Fruit fly (Drosophila melanogaster) whole organism, prepupa: ENCODE measurements around the gene CG13894.

ENCODE experiments used
- CG10631 ChIP-seq: fragments of 200-800 bp; sonication (Bioruptor generic); optimal IDR thresholded peaks from 2 replicates; lab custom pipeline; 2016; ENCODE audit warnings: missing biosample characterization, missing genetic modification characterization
- CG11294 ChIP-seq: fragments of 200-800 bp; sonication (Bioruptor generic); IDR thresholded peaks from 2 replicates; pipeline ENCODE4 v1.3.6; 2022; ENCODE audit warnings: missing biosample characterization, missing genetic modification characterization
- CG11762 ChIP-seq: fragments of 200-800 bp; sonication (Bioruptor generic); optimal IDR thresholded peaks from 3 replicates; lab custom pipeline; 2016; ENCODE audit warnings: missing biosample characterization, missing genetic modification characterization; ENCODE audit not compliant: insufficient read depth
- CG11902 ChIP-seq: fragments of 200-800 bp; sonication (Bioruptor generic); optimal IDR thresholded peaks from 3 replicates; lab custom pipeline; 2016; ENCODE audit warnings: missing biosample characterization, missing genetic modification characterization
- CG15336 ChIP-seq: fragments of 200-800 bp; sonication (Bioruptor generic); IDR thresholded peaks from 2 replicates; pipeline ENCODE4 v1.3.6; 2022; ENCODE audit warnings: missing biosample characterization, missing genetic modification characterization
- CG1621 ChIP-seq: fragments of 200-800 bp; sonication (Bioruptor generic); optimal IDR thresholded peaks from 3 replicates; lab custom pipeline; 2018; ENCODE audit warnings: missing biosample characterization, mild to moderate bottlenecking, missing genetic modification characterization
- CG16779 ChIP-seq: fragments of 200-800 bp; sonication (Bioruptor generic); optimal IDR thresholded peaks from 3 replicates; lab custom pipeline; 2017; ENCODE audit warnings: missing biosample characterization, mild to moderate bottlenecking, missing genetic modification characterization
- CG3032 ChIP-seq: fragments of 200-800 bp; optimal IDR thresholded peaks from 2 replicates; lab custom pipeline; 2019; ENCODE audit warnings: missing biosample characterization, mild to moderate bottlenecking, missing genetic modification characterization, moderate library complexity
- CG31627 ChIP-seq: fragments of 200-800 bp; sonication (Bioruptor generic); optimal IDR thresholded peaks from 3 replicates; lab custom pipeline; 2016; ENCODE audit warnings: missing biosample characterization, missing genetic modification characterization
- CG34406 ChIP-seq: fragments of 200-800 bp; sonication (Bioruptor generic); optimal IDR thresholded peaks from 3 replicates; lab custom pipeline; 2016; ENCODE audit warnings: missing biosample characterization, missing genetic modification characterization
- CG3919 ChIP-seq: fragments of 200-800 bp; sonication (Bioruptor generic); optimal IDR thresholded peaks from 3 replicates; lab custom pipeline; 2016; ENCODE audit warnings: missing biosample characterization, missing genetic modification characterization
- CG4318 ChIP-seq: fragments of 200-800 bp; sonication (Bioruptor generic); optimal IDR thresholded peaks from 3 replicates; lab custom pipeline; 2017; ENCODE audit warnings: missing biosample characterization, mild to moderate bottlenecking, missing genetic modification characterization
- CG6276 ChIP-seq: fragments of 200-800 bp; sonication (Bioruptor generic); optimal IDR thresholded peaks from 2 replicates; lab custom pipeline; 2017; ENCODE audit warnings: missing biosample characterization, mild to moderate bottlenecking, missing genetic modification characterization
- CG6792 ChIP-seq: fragments of 200-800 bp; sonication (Bioruptor generic); optimal IDR thresholded peaks from 3 replicates; lab custom pipeline; 2016; ENCODE audit warnings: missing biosample characterization, missing genetic modification characterization
- CG6808 ChIP-seq: fragments of 200-800 bp; sonication (Bioruptor generic); optimal IDR thresholded peaks from 3 replicates; lab custom pipeline; 2017; ENCODE audit warnings: missing biosample characterization, missing genetic modification characterization, mild to moderate bottlenecking, moderate library complexity, missing genetic modification reagents
- CG6854 ChIP-seq: fragments of 200-800 bp; sonication (Bioruptor generic); optimal IDR thresholded peaks from 2 replicates; lab custom pipeline; 2017; ENCODE audit warnings: missing biosample characterization, mild to moderate bottlenecking, missing genetic modification characterization
- CG7368 ChIP-seq: fragments of 200-800 bp; sonication (Bioruptor generic); optimal IDR thresholded peaks from 3 replicates; lab custom pipeline; 2016; ENCODE audit warnings: missing biosample characterization, missing genetic modification characterization
- CG8119 ChIP-seq: fragments of 200-800 bp; sonication (Bioruptor generic); IDR thresholded peaks from 3 replicates; pipeline ENCODE4 v1.3.6; 2022; ENCODE audit warnings: missing biosample characterization, missing genetic modification characterization
- CG8319 ChIP-seq: fragments of 200-800 bp; sonication (Bioruptor generic); optimal IDR thresholded peaks from 3 replicates; lab custom pipeline; 2016; ENCODE audit warnings: missing biosample characterization, missing genetic modification characterization
- CG8632 ChIP-seq: fragments of 200-800 bp; sonication (Bioruptor generic); optimal IDR thresholded peaks from 3 replicates; lab custom pipeline; 2016; ENCODE audit warnings: missing biosample characterization, missing genetic modification characterization
- CG9139 ChIP-seq: fragments of 200-800 bp; sonication (Bioruptor generic); optimal IDR thresholded peaks from 3 replicates; lab custom pipeline; 2017; ENCODE audit warnings: missing biosample characterization, mild to moderate bottlenecking, missing genetic modification characterization
- Eip75B ChIP-seq: fragments of 200-800 bp; sonication (Bioruptor generic); optimal IDR thresholded peaks from 3 replicates; lab custom pipeline; 2016; ENCODE audit warnings: missing biosample characterization, missing genetic modification characterization
- Eip78C ChIP-seq: fragments of 200-800 bp; sonication (Bioruptor generic); peaks from one replicate; lab custom pipeline; 2016; ENCODE audit warnings: missing biosample characterization, missing genetic modification characterization
- Eip93F ChIP-seq: fragments of 200-800 bp; sonication (Bioruptor generic); optimal IDR thresholded peaks from 2 replicates; lab custom pipeline; 2016; ENCODE audit warnings: missing biosample characterization, mild to moderate bottlenecking, missing genetic modification characterization
- Ets21C ChIP-seq: fragments of 200-800 bp; sonication (Bioruptor generic); optimal IDR thresholded peaks from 3 replicates; lab custom pipeline; 2016; ENCODE audit warnings: missing biosample characterization, missing genetic modification characterization
- Ets96B ChIP-seq: fragments of 200-800 bp; optimal IDR thresholded peaks from 2 replicates; lab custom pipeline; 2019; ENCODE audit warnings: missing biosample characterization, mild to moderate bottlenecking, missing genetic modification characterization, moderate library complexity
- Gug ChIP-seq: fragments of 200-800 bp; sonication (Bioruptor generic); IDR thresholded peaks from 2 replicates; pipeline ENCODE4 v1.3.6; 2022; ENCODE audit warnings: missing biosample characterization, missing genetic modification characterization
- Hr38 ChIP-seq: sonication (Bioruptor generic); optimal IDR thresholded peaks from 2 replicates; lab custom pipeline; 2016; ENCODE audit warnings: missing biosample characterization, missing genetic modification characterization
- Hr39 ChIP-seq: fragments of 200-800 bp; sonication (Bioruptor generic); optimal IDR thresholded peaks from 2 replicates; lab custom pipeline; 2016; ENCODE audit warnings: missing biosample characterization, missing genetic modification characterization
- Hr4 ChIP-seq: fragments of 200-800 bp; sonication (Bioruptor generic); optimal IDR thresholded peaks from 3 replicates; lab custom pipeline; 2016; ENCODE audit warnings: missing biosample characterization, missing genetic modification characterization
- Lpt ChIP-seq: fragments of 200-800 bp; sonication (Bioruptor generic); optimal IDR thresholded peaks from 3 replicates; lab custom pipeline; 2016; ENCODE audit warnings: missing biosample characterization, missing genetic modification characterization
- Met ChIP-seq: fragments of 200-800 bp; sonication (Bioruptor generic); optimal IDR thresholded peaks from 3 replicates; lab custom pipeline; 2016; ENCODE audit warnings: missing biosample characterization, missing genetic modification characterization
- OdsH ChIP-seq: fragments of 200-800 bp; sonication (Bioruptor generic); optimal IDR thresholded peaks from 3 replicates; lab custom pipeline; 2016; ENCODE audit warnings: missing biosample characterization, missing genetic modification characterization
- Smox ChIP-seq: fragments of 200-800 bp; sonication (Bioruptor generic); optimal IDR thresholded peaks from 3 replicates; lab custom pipeline; 2016; ENCODE audit warnings: missing biosample characterization, missing genetic modification characterization
- Sox102F ChIP-seq: fragments of 200-800 bp; sonication (Bioruptor generic); optimal IDR thresholded peaks from 2 replicates; lab custom pipeline; 2016; ENCODE audit warnings: missing biosample characterization, mild to moderate bottlenecking, missing genetic modification characterization
- Sox14 ChIP-seq: fragments of 200-800 bp; sonication (Bioruptor generic); optimal IDR thresholded peaks from 3 replicates; lab custom pipeline; 2016; ENCODE audit warnings: missing biosample characterization, missing genetic modification characterization
- Sox15 ChIP-seq: fragments of 200-800 bp; sonication (Bioruptor generic); optimal IDR thresholded peaks from 3 replicates; lab custom pipeline; 2016; ENCODE audit warnings: missing biosample characterization, missing genetic modification characterization
- achi ChIP-seq: fragments of 200-800 bp; sonication (Bioruptor generic); optimal IDR thresholded peaks from 3 replicates; lab custom pipeline; 2016; ENCODE audit warnings: missing biosample characterization, missing genetic modification characterization
- cyc ChIP-seq: fragments of 200-800 bp; sonication (Bioruptor generic); optimal IDR thresholded peaks from 3 replicates; lab custom pipeline; 2016; ENCODE audit warnings: missing biosample characterization, missing genetic modification characterization
- dac ChIP-seq: fragments of 200-800 bp; sonication (Bioruptor generic); optimal IDR thresholded peaks from 2 replicates; lab custom pipeline; 2017; ENCODE audit warnings: missing biosample characterization, mild to moderate bottlenecking, missing genetic modification characterization
- eg ChIP-seq: fragments of 200-800 bp; sonication (Bioruptor generic); IDR thresholded peaks from 3 replicates; pipeline ENCODE4 v1.3.6; 2022; ENCODE audit warnings: missing biosample characterization, missing genetic modification characterization
- esn ChIP-seq: fragments of 200-800 bp; sonication (Bioruptor generic); optimal IDR thresholded peaks from 2 replicates; lab custom pipeline; 2016; ENCODE audit warnings: missing biosample characterization, mild to moderate bottlenecking, missing genetic modification characterization, moderate library complexity
- fd59A ChIP-seq: fragments of 200-800 bp; sonication (Bioruptor generic); optimal IDR thresholded peaks from 2 replicates; lab custom pipeline; 2017; ENCODE audit warnings: missing biosample characterization, mild to moderate bottlenecking, missing genetic modification characterization, missing genetic modification reagents
- fd85E ChIP-seq: fragments of 200-800 bp; sonication (Bioruptor generic); optimal IDR thresholded peaks from 3 replicates; lab custom pipeline; 2016; ENCODE audit warnings: missing biosample characterization, missing genetic modification characterization
- net ChIP-seq: fragments of 200-800 bp; sonication (Bioruptor generic); optimal IDR thresholded peaks from 3 replicates; lab custom pipeline; 2016; ENCODE audit warnings: missing biosample characterization, missing genetic modification characterization
- pdm3 ChIP-seq: fragments of 200-800 bp; sonication (Bioruptor generic); optimal IDR thresholded peaks from 3 replicates; lab custom pipeline; 2016; ENCODE audit warnings: missing biosample characterization, missing genetic modification characterization
- salr ChIP-seq, 2 experiments: fragments of 200-800 bp; sonication (Bioruptor generic); optimal IDR thresholded peaks; 3 replicates each; lab custom pipeline; 2016 to 2018; ENCODE audit warnings: missing biosample characterization in 2 of 2, missing genetic modification characterization in 2 of 2, mild to moderate bottlenecking in 1 of 2
- spab ChIP-seq: fragments of 200-800 bp; sonication (Bioruptor generic); optimal IDR thresholded peaks from 2 replicates; lab custom pipeline; 2017; ENCODE audit warnings: missing biosample characterization, mild to moderate bottlenecking, missing genetic modification characterization, missing genetic modification reagents
- ss ChIP-seq, 2 experiments: fragments of 200-800 bp; sonication (Bioruptor generic); optimal IDR thresholded peaks; 2 replicates in 1 of 2; 3 replicates in 1 of 2; lab custom pipeline; 2017 to 2018; ENCODE audit warnings: mild to moderate bottlenecking in 2 of 2, missing biosample characterization in 2 of 2, missing genetic modification characterization in 2 of 2, moderate library complexity in 1 of 2
- svp ChIP-seq: fragments of 200-800 bp; sonication (Bioruptor generic); peaks from one replicate; lab custom pipeline; 2016; ENCODE audit warnings: missing biosample characterization, missing genetic modification characterization
- topi ChIP-seq: fragments of 200-800 bp; sonication (Bioruptor generic); optimal IDR thresholded peaks from 3 replicates; lab custom pipeline; 2016; ENCODE audit warnings: missing biosample characterization, missing genetic modification characterization
- vri ChIP-seq: fragments of 200-800 bp; sonication (Bioruptor generic); optimal IDR thresholded peaks from 3 replicates; lab custom pipeline; 2016; ENCODE audit warnings: missing biosample characterization, mild to moderate bottlenecking, missing genetic modification characterization

Gene CG13894

dm6 chr3L:696404-697054 is 2.4 kb downstream of the CG13894 start:
- peak; percentile 90 for TF ChIP-seq CG6854
- peak; percentile 94 for TF ChIP-seq CG16779 (tag; lab: Kevin White, UChicago)
- TF ChIP-seq CG7368 (GFP tag; lab: Kevin White, UChicago), result peak; percentile 88
- TF ChIP-seq CG15336 (GFP tag; lab: Robert Waterston, UW), result peak; percentile 96
- TF ChIP-seq CG1621, result peak; percentile 95
- peak; percentile 92 for TF ChIP-seq Lpt (GFP tag; lab: Kevin White, UChicago)
- TF ChIP-seq esn (GFP tag; lab: Kevin White, UChicago), result peak; percentile 85
- peak; percentile 83 for TF ChIP-seq topi (GFP tag; lab: Kevin White, UChicago)
- TF ChIP-seq CG11762, result peak; percentile 88
- TF ChIP-seq OdsH (GFP tag; lab: Kevin White, UChicago), result peak; percentile 92
- peak; percentile 86 for TF ChIP-seq pdm3 (GFP tag; lab: Kevin White, UChicago)
- TF ChIP-seq CG6792 (GFP tag; lab: Kevin White, UChicago), result peak; percentile 89
- peak; percentile 89 for TF ChIP-seq CG8319
- TF ChIP-seq svp (GFP tag; lab: Kevin White, UChicago), result peak; percentile 87
- peak; percentile 89 for TF ChIP-seq Eip75B (GFP tag; lab: Kevin White, UChicago)
- peak; percentile 75 to 93 for TF ChIP-seq salr (GFP tag; optimal IDR thresholded peaks at IDR 0.05; lab: Kevin White, UChicago)
- peak; percentile 69 for TF ChIP-seq Eip93F (GFP tag; lab: Kevin White, UChicago)
- TF ChIP-seq Ets96B, result peak; percentile 98
- TF ChIP-seq Met (GFP tag; lab: Kevin White, UChicago), result no peak
- TF ChIP-seq eg, result peak; percentile 96
- TF ChIP-seq CG34406 (GFP tag; lab: Kevin White, UChicago), result peak; percentile 93
- TF ChIP-seq Hr39 (GFP tag; lab: Kevin White, UChicago), result peak; percentile 59
- TF ChIP-seq fd59A (GFP tag; lab: Kevin White, UChicago), result peak; percentile 96
- peak; percentile 98 for TF ChIP-seq CG3032
- peak; percentile 89 for TF ChIP-seq CG11902 (GFP tag; lab: Kevin White, UChicago)
- peak; percentile 98 for TF ChIP-seq Eip78C (GFP tag; lab: Kevin White, UChicago)
- TF ChIP-seq Ets21C (GFP tag; lab: Kevin White, UChicago), result peak; percentile 42
- peak; percentile 94 for TF ChIP-seq CG11294 (GFP tag; lab: Robert Waterston, UW)
- peak; percentile 95 for TF ChIP-seq achi (GFP tag; lab: Kevin White, UChicago)
- no peak for TF ChIP-seq vri
- no peak for TF ChIP-seq CG4318
- TF ChIP-seq net, result peak; percentile 91
- peak; percentile 71 for TF ChIP-seq Smox (GFP tag; lab: Kevin White, UChicago)
- TF ChIP-seq dac, result peak; percentile 81
- TF ChIP-seq CG31627 (GFP tag; lab: Kevin White, UChicago), result peak; percentile 60
- TF ChIP-seq cyc (GFP tag; lab: Kevin White, UChicago), result peak; percentile 72
- peak; percentile 93 for TF ChIP-seq CG8632 (GFP tag; lab: Kevin White, UChicago)
- TF ChIP-seq Hr38 (GFP tag; lab: Kevin White, UChicago), result no peak
- peak; percentile 96 for TF ChIP-seq CG10631 (GFP tag; lab: Kevin White, UChicago)
- peak; percentile 98 for TF ChIP-seq spab (GFP tag; lab: Kevin White, UChicago)
- peak; percentile 97 for TF ChIP-seq CG9139 (GFP tag; lab: Kevin White, UChicago)
- TF ChIP-seq Sox15 (GFP tag; lab: Kevin White, UChicago), result peak; percentile 83
- TF ChIP-seq CG6276 (GFP tag; lab: Kevin White, UChicago), result peak; percentile 93
- peak; percentile 72 for TF ChIP-seq Sox102F (GFP tag; lab: Kevin White, UChicago)
- TF ChIP-seq fd85E (GFP tag; lab: Kevin White, UChicago), result peak; percentile 78
- peak; percentile 93 for TF ChIP-seq Gug (GFP tag; lab: Robert Waterston, UW)
- TF ChIP-seq CG8119 (GFP tag; lab: Robert Waterston, UW), result peak; percentile 97
- TF ChIP-seq CG3919, result peak; percentile 93
- TF ChIP-seq ss (GFP tag; optimal IDR thresholded peaks at IDR 0.05; lab: Kevin White, UChicago), result peak; percentile 97 to 98
- peak; percentile 97 for TF ChIP-seq CG6808 (GFP tag; lab: Kevin White, UChicago)
- TF ChIP-seq Sox14 (GFP tag; lab: Kevin White, UChicago), result peak; percentile 83
- TF ChIP-seq Hr4 (GFP tag; lab: Kevin White, UChicago), result peak; percentile 89
